Fruit fly (Drosophila melanogaster) whole organism: ENCODE results near the gene CG42526.

ENCODE experiments used
- CG8478 ChIP-seq: fragments of >200 bp; optimal IDR thresholded peaks from 2 replicates; lab custom pipeline; 2018; ENCODE audit warnings: inconsistent platforms
- Dll ChIP-seq: fragments of >200 bp; optimal IDR thresholded peaks from 2 replicates; lab custom pipeline; 2017
- pan ChIP-seq: fragments of >200 bp; optimal IDR thresholded peaks from 2 replicates; lab custom pipeline; 2017
- psq ChIP-seq: fragments of >200 bp; optimal IDR thresholded peaks from 2 replicates; lab custom pipeline; 2017
- usp ChIP-seq: fragments of >200 bp; optimal IDR thresholded peaks from 2 replicates; lab custom pipeline; 2017; ENCODE audit warnings: missing biosample characterization, missing genetic modification characterization, mixed read lengths

- TF ChIP-seq psq (no peak), pan (lab: Kevin White, UChicago) (no peak), Dll (lab: Kevin White, UChicago) (no peak), usp (no peak), CG8478 (no peak)
These were observed 38.0 kb downstream of the CG42526 start for dm6 chr3L:9397156-9397555.
